Worm (Caenorhabditis elegans) whole organism, L1 larva: ENCODE results near the gene ZK228.1.

Experiments
- blmp-1 ChIP-seq: fragments of 150-350 bp; optimal IDR thresholded peaks from 2 replicates; lab custom pipeline; 2014; ENCODE audit warnings: missing biosample characterization, missing genetic modification characterization
- fos-1 ChIP-seq: fragments of 150-350 bp; optimal IDR thresholded peaks from 2 replicates; lab custom pipeline; 2014; ENCODE audit warnings: missing biosample characterization, missing genetic modification characterization
- nhr-11 ChIP-seq: fragments of 150-350 bp; optimal IDR thresholded peaks from 2 replicates; lab custom pipeline; 2014; ENCODE audit warnings: missing biosample characterization, missing genetic modification characterization
- nhr-12 ChIP-seq: sonication (generic microtip); optimal IDR thresholded peaks from 2 replicates; lab custom pipeline; 2017; ENCODE audit warnings: missing biosample characterization, missing genetic modification characterization
- nhr-237 ChIP-seq: fragments of 150-350 bp; optimal IDR thresholded peaks from 2 replicates; lab custom pipeline; 2014; ENCODE audit warnings: missing biosample characterization, missing genetic modification characterization
- nhr-28 ChIP-seq: fragments of 150-350 bp; optimal IDR thresholded peaks from 2 replicates; lab custom pipeline; 2014; ENCODE audit warnings: missing biosample characterization, missing genetic modification characterization
- pag-3 ChIP-seq: sonication (generic microtip); optimal IDR thresholded peaks from 2 replicates; lab custom pipeline; 2017; ENCODE audit warnings: missing genetic modification characterization, mild to moderate bottlenecking, missing compliant biosample characterization, antibody characterized with exemption, borderline replicate concordance; ENCODE audit not compliant: insufficient read depth
- pax-3 ChIP-seq: fragments of 200-800 bp; sonication (Bioruptor generic); optimal IDR thresholded peaks from 2 replicates; lab custom pipeline; 2018; ENCODE audit warnings: mild to moderate bottlenecking, missing genetic modification characterization, moderate library complexity, missing compliant biosample characterization

DNA sequence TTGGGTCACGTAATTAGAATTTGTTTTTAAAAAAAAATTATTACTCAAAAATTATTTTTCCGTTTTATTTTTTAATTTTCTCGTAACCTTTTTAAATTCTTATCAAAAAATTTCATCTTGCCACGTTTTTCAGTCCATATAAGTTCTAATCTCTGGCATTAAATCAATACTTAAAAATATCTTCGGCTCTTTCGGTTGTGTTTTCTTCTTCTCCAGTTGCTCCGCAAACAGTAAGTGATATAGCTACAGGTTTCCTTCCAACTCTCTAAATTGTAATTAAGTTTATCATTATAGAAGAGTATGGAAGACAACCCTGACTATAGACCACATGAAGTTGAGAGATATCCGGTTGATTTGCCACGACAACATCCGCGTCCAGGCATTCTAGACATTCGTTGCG lies at the start of gene ZK228.1:
- TF ChIP-seq nhr-11 (no peak), nhr-237 (tag; lab: Kevin White, UChicago) (no peak), fos-1 (no peak), pag-3 (no peak), nhr-12 (tag; lab: Kevin White, UChicago) (no peak), nhr-28 (tag; lab: Kevin White, UChicago) (no peak), pax-3 (tag; lab: Kevin White, UChicago) (no peak), blmp-1 (no peak)
